Fruit fly (Drosophila melanogaster) whole organism, prepupa: ENCODE measurements around the gene hyx.
A peak's percentile ranks its signal among the peaks of the same experiment; 100 is the strongest.

Experiments used
- CG10631 ChIP-seq: fragments of 200-800 bp; sonication (Bioruptor generic); optimal IDR thresholded peaks from 2 replicates; lab custom pipeline; 2016; ENCODE audit warnings: missing biosample characterization, missing genetic modification characterization
- CG10669 ChIP-seq: fragments of 200-800 bp; sonication (Bioruptor generic); optimal IDR thresholded peaks from 3 replicates; lab custom pipeline; 2018; ENCODE audit warnings: missing biosample characterization, mild to moderate bottlenecking, missing genetic modification characterization, moderate library complexity
- CG1621 ChIP-seq: fragments of 200-800 bp; sonication (Bioruptor generic); optimal IDR thresholded peaks from 3 replicates; lab custom pipeline; 2018; ENCODE audit warnings: missing biosample characterization, mild to moderate bottlenecking, missing genetic modification characterization
- CG16779 ChIP-seq: fragments of 200-800 bp; sonication (Bioruptor generic); optimal IDR thresholded peaks from 3 replicates; lab custom pipeline; 2017; ENCODE audit warnings: missing biosample characterization, mild to moderate bottlenecking, missing genetic modification characterization
- CG3032 ChIP-seq: fragments of 200-800 bp; optimal IDR thresholded peaks from 2 replicates; lab custom pipeline; 2019; ENCODE audit warnings: missing biosample characterization, mild to moderate bottlenecking, missing genetic modification characterization, moderate library complexity
- CG31627 ChIP-seq: fragments of 200-800 bp; sonication (Bioruptor generic); optimal IDR thresholded peaks from 3 replicates; lab custom pipeline; 2016; ENCODE audit warnings: missing biosample characterization, missing genetic modification characterization
- CG32006 ChIP-seq: fragments of 200-800 bp; sonication (Bioruptor generic); optimal IDR thresholded peaks from 3 replicates; lab custom pipeline; 2017; ENCODE audit warnings: missing biosample characterization, mild to moderate bottlenecking, missing genetic modification characterization
- CG3919 ChIP-seq: fragments of 200-800 bp; sonication (Bioruptor generic); optimal IDR thresholded peaks from 3 replicates; lab custom pipeline; 2016; ENCODE audit warnings: missing biosample characterization, missing genetic modification characterization
- CG4318 ChIP-seq: fragments of 200-800 bp; sonication (Bioruptor generic); optimal IDR thresholded peaks from 3 replicates; lab custom pipeline; 2017; ENCODE audit warnings: missing biosample characterization, mild to moderate bottlenecking, missing genetic modification characterization
- CG6163 ChIP-seq: fragments of 200-800 bp; sonication (Bioruptor generic); IDR thresholded peaks from 3 replicates; pipeline ENCODE4 v1.3.6; 2022; ENCODE audit warnings: missing biosample characterization, missing genetic modification characterization
- CG6276 ChIP-seq: fragments of 200-800 bp; sonication (Bioruptor generic); optimal IDR thresholded peaks from 2 replicates; lab custom pipeline; 2017; ENCODE audit warnings: missing biosample characterization, mild to moderate bottlenecking, missing genetic modification characterization
- CG6792 ChIP-seq: fragments of 200-800 bp; sonication (Bioruptor generic); optimal IDR thresholded peaks from 3 replicates; lab custom pipeline; 2016; ENCODE audit warnings: missing biosample characterization, missing genetic modification characterization
- CG7368 ChIP-seq: fragments of 200-800 bp; sonication (Bioruptor generic); optimal IDR thresholded peaks from 3 replicates; lab custom pipeline; 2016; ENCODE audit warnings: missing biosample characterization, missing genetic modification characterization
- CG8319 ChIP-seq: fragments of 200-800 bp; sonication (Bioruptor generic); optimal IDR thresholded peaks from 3 replicates; lab custom pipeline; 2016; ENCODE audit warnings: missing biosample characterization, missing genetic modification characterization
- CG8632 ChIP-seq: fragments of 200-800 bp; sonication (Bioruptor generic); optimal IDR thresholded peaks from 3 replicates; lab custom pipeline; 2016; ENCODE audit warnings: missing biosample characterization, missing genetic modification characterization
- Eip75B ChIP-seq: fragments of 200-800 bp; sonication (Bioruptor generic); optimal IDR thresholded peaks from 3 replicates; lab custom pipeline; 2016; ENCODE audit warnings: missing biosample characterization, missing genetic modification characterization
- Eip78C ChIP-seq: fragments of 200-800 bp; sonication (Bioruptor generic); peaks from one replicate; lab custom pipeline; 2016; ENCODE audit warnings: missing biosample characterization, missing genetic modification characterization
- Eip93F ChIP-seq: fragments of 200-800 bp; sonication (Bioruptor generic); optimal IDR thresholded peaks from 2 replicates; lab custom pipeline; 2016; ENCODE audit warnings: missing biosample characterization, mild to moderate bottlenecking, missing genetic modification characterization
- Ets96B ChIP-seq: fragments of 200-800 bp; optimal IDR thresholded peaks from 2 replicates; lab custom pipeline; 2019; ENCODE audit warnings: missing biosample characterization, mild to moderate bottlenecking, missing genetic modification characterization, moderate library complexity
- Hr4 ChIP-seq: fragments of 200-800 bp; sonication (Bioruptor generic); optimal IDR thresholded peaks from 3 replicates; lab custom pipeline; 2016; ENCODE audit warnings: missing biosample characterization, missing genetic modification characterization
- Lpt ChIP-seq: fragments of 200-800 bp; sonication (Bioruptor generic); optimal IDR thresholded peaks from 3 replicates; lab custom pipeline; 2016; ENCODE audit warnings: missing biosample characterization, missing genetic modification characterization
- Met ChIP-seq: fragments of 200-800 bp; sonication (Bioruptor generic); optimal IDR thresholded peaks from 3 replicates; lab custom pipeline; 2016; ENCODE audit warnings: missing biosample characterization, missing genetic modification characterization
- Sox14 ChIP-seq: fragments of 200-800 bp; sonication (Bioruptor generic); optimal IDR thresholded peaks from 3 replicates; lab custom pipeline; 2016; ENCODE audit warnings: missing biosample characterization, missing genetic modification characterization
- Sox15 ChIP-seq: fragments of 200-800 bp; sonication (Bioruptor generic); optimal IDR thresholded peaks from 3 replicates; lab custom pipeline; 2016; ENCODE audit warnings: missing biosample characterization, missing genetic modification characterization
- acj6 ChIP-seq: fragments of 200-800 bp; sonication (Bioruptor generic); optimal IDR thresholded peaks from 3 replicates; lab custom pipeline; 2016; ENCODE audit warnings: missing biosample characterization, missing genetic modification characterization
- cyc ChIP-seq: fragments of 200-800 bp; sonication (Bioruptor generic); optimal IDR thresholded peaks from 3 replicates; lab custom pipeline; 2016; ENCODE audit warnings: missing biosample characterization, missing genetic modification characterization
- dsx ChIP-seq: fragments of 200-800 bp; optimal IDR thresholded peaks from 3 replicates; lab custom pipeline; 2019; ENCODE audit warnings: missing biosample characterization, mild to moderate bottlenecking, missing genetic modification characterization, moderate library complexity; ENCODE audit not compliant: poor library complexity, severe bottlenecking
- eg ChIP-seq: fragments of 200-800 bp; sonication (Bioruptor generic); IDR thresholded peaks from 3 replicates; pipeline ENCODE4 v1.3.6; 2022; ENCODE audit warnings: missing biosample characterization, missing genetic modification characterization
- esn ChIP-seq: fragments of 200-800 bp; sonication (Bioruptor generic); optimal IDR thresholded peaks from 2 replicates; lab custom pipeline; 2016; ENCODE audit warnings: missing biosample characterization, mild to moderate bottlenecking, missing genetic modification characterization, moderate library complexity
- fd59A ChIP-seq: fragments of 200-800 bp; sonication (Bioruptor generic); optimal IDR thresholded peaks from 2 replicates; lab custom pipeline; 2017; ENCODE audit warnings: missing biosample characterization, mild to moderate bottlenecking, missing genetic modification characterization, missing genetic modification reagents
- fkh ChIP-seq: fragments of 200-800 bp; sonication (Bioruptor generic); optimal IDR thresholded peaks from 3 replicates; lab custom pipeline; 2017; ENCODE audit warnings: missing biosample characterization, mild to moderate bottlenecking, missing genetic modification characterization, moderate library complexity
- net ChIP-seq: fragments of 200-800 bp; sonication (Bioruptor generic); optimal IDR thresholded peaks from 3 replicates; lab custom pipeline; 2016; ENCODE audit warnings: missing biosample characterization, missing genetic modification characterization
- pdm3 ChIP-seq: fragments of 200-800 bp; sonication (Bioruptor generic); optimal IDR thresholded peaks from 3 replicates; lab custom pipeline; 2016; ENCODE audit warnings: missing biosample characterization, missing genetic modification characterization
- salr ChIP-seq, 2 experiments: fragments of 200-800 bp; sonication (Bioruptor generic); optimal IDR thresholded peaks; 3 replicates each; lab custom pipeline; 2016 to 2018; ENCODE audit warnings: missing biosample characterization in 2 of 2, missing genetic modification characterization in 2 of 2, mild to moderate bottlenecking in 1 of 2
- spab ChIP-seq: fragments of 200-800 bp; sonication (Bioruptor generic); optimal IDR thresholded peaks from 2 replicates; lab custom pipeline; 2017; ENCODE audit warnings: missing biosample characterization, mild to moderate bottlenecking, missing genetic modification characterization, missing genetic modification reagents
- ss ChIP-seq, 2 experiments: fragments of 200-800 bp; sonication (Bioruptor generic); optimal IDR thresholded peaks; 2 replicates in 1 of 2; 3 replicates in 1 of 2; lab custom pipeline; 2017 to 2018; ENCODE audit warnings: mild to moderate bottlenecking in 2 of 2, missing biosample characterization in 2 of 2, missing genetic modification characterization in 2 of 2, moderate library complexity in 1 of 2
- svp ChIP-seq: fragments of 200-800 bp; sonication (Bioruptor generic); peaks from one replicate; lab custom pipeline; 2016; ENCODE audit warnings: missing biosample characterization, missing genetic modification characterization
- topi ChIP-seq: fragments of 200-800 bp; sonication (Bioruptor generic); optimal IDR thresholded peaks from 3 replicates; lab custom pipeline; 2016; ENCODE audit warnings: missing biosample characterization, missing genetic modification characterization
- vri ChIP-seq: fragments of 200-800 bp; sonication (Bioruptor generic); optimal IDR thresholded peaks from 3 replicates; lab custom pipeline; 2016; ENCODE audit warnings: missing biosample characterization, mild to moderate bottlenecking, missing genetic modification characterization

hyx gene

dm6 chr3R:9006129-9006528, 32.4 kb upstream of the hyx start, which contains the start of the genes Prosbeta3 and Iru:
Gene Prosbeta3, minus strand, starts transcription at chr3R:9006226.
Gene Iru, plus strand, starts transcription at chr3R:9006456.
- TF ChIP-seq fkh (GFP tag; lab: Kevin White, UChicago) (peak; percentile 86), dsx (GFP tag; lab: Kevin White, UChicago) (peak; percentile 53), acj6 (GFP tag; lab: Kevin White, UChicago) (no peak), esn (GFP tag; lab: Kevin White, UChicago) (peak; percentile 2), Eip78C (GFP tag; lab: Kevin White, UChicago) (peak; percentile 64), CG16779 (no peak), Sox14 (GFP tag; lab: Kevin White, UChicago) (peak; percentile 13)
- TF ChIP-seq, all 60 proteins: peak for 5

DNA sequence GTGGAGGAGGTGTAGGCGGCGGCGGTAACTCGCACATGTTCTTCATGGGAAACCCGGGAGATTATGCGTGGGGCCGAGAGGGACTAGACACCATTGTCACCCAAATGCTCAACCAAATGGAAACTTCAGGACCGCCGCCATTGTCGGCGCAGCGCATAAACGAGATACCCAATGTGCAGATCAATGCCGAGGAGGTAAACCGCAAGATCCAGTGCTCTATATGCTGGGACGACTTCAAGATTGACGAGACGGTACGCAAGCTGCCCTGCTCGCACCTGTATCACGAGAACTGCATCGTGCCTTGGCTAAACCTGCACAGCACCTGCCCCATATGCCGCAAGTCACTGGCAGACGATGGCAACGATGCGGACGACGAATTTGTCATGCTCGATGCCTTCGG, 31.3 kb upstream of the hyx start:
- no peak for TF ChIP-seq eg (GFP tag; lab: Robert Waterston, UW)
- no peak for TF ChIP-seq CG10669 (GFP tag; lab: Kevin White, UChicago)
- no peak for TF ChIP-seq net (GFP tag; lab: Kevin White, UChicago)
- no peak for TF ChIP-seq vri (GFP tag; lab: Kevin White, UChicago)
- TF ChIP-seq topi (GFP tag; lab: Kevin White, UChicago), result no peak
- TF ChIP-seq acj6 (GFP tag; lab: Kevin White, UChicago), result no peak
- TF ChIP-seq cyc (GFP tag; lab: Kevin White, UChicago), result no peak
- TF ChIP-seq salr (GFP tag; optimal IDR thresholded peaks at IDR 0.05; lab: Kevin White, UChicago), result no peak
- no peak for TF ChIP-seq Lpt (GFP tag; lab: Kevin White, UChicago)
- TF ChIP-seq dsx (GFP tag; lab: Kevin White, UChicago), result no peak
- no peak for TF ChIP-seq Eip75B (GFP tag; lab: Kevin White, UChicago)

DNA sequence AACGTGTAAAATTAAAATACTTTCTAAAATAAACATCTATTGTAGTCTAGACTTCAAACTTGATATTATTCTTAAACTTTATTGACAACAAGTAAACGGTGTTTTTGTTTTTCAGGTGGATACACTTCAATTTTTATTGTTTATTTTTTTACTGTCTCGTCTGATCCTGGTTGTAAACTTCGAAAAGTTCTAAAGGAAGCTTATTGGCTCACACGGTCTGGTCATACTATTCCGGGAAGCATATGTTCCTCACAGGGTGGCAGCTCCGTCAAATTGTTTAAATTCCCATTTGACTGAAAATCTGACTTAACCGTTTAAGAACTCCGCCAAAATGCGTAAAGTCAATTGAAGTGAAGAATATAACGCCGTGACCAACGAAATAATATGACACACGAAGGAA, 30.4 kb upstream of the hyx start, which contains the start of gene CG11983:
Gene CG11983 (plus strand): TSS at position 120 of the 400 bp plus-strand sequence.
- TF ChIP-seq ss (GFP tag; optimal IDR thresholded peaks at IDR 0.05; lab: Kevin White, UChicago) (no peak), fd59A (GFP tag; lab: Kevin White, UChicago) (no peak), CG1621 (tag; lab: Kevin White, UChicago) (peak; percentile 67), svp (no peak), CG4318 (GFP tag; lab: Kevin White, UChicago) (no peak), fkh (GFP tag; lab: Kevin White, UChicago) (peak; percentile 39), vri (GFP tag; lab: Kevin White, UChicago) (no peak), Met (GFP tag; lab: Kevin White, UChicago) (no peak), CG10631 (GFP tag; lab: Kevin White, UChicago) (no peak), pdm3 (no peak), Hr4 (GFP tag; lab: Kevin White, UChicago) (no peak), CG6792 (GFP tag; lab: Kevin White, UChicago) (no peak), spab (GFP tag; lab: Kevin White, UChicago) (no peak), CG3919 (GFP tag; lab: Kevin White, UChicago) (no peak), net (GFP tag; lab: Kevin White, UChicago) (no peak), Sox14 (GFP tag; lab: Kevin White, UChicago) (peak; percentile 47), CG8632 (GFP tag; lab: Kevin White, UChicago) (no peak), Ets96B (peak; percentile 13), CG8319 (GFP tag; lab: Kevin White, UChicago) (no peak), CG6276 (no peak), topi (GFP tag; lab: Kevin White, UChicago) (no peak), acj6 (GFP tag; lab: Kevin White, UChicago) (no peak), CG31627 (no peak), CG3032 (peak; percentile 16), Sox15 (GFP tag; lab: Kevin White, UChicago) (no peak), Eip93F (no peak), Eip78C (GFP tag; lab: Kevin White, UChicago) (peak; percentile 60), CG6163 (GFP tag; lab: Robert Waterston, UW) (0 out of 3 replicates have a peak, but pooled peaks have one; percentile 23), CG32006 (GFP tag; lab: Kevin White, UChicago) (no peak), CG7368 (no peak), eg (GFP tag; lab: Robert Waterston, UW) (no peak), cyc (GFP tag; lab: Kevin White, UChicago) (no peak)
